Fruit fly (Drosophila melanogaster) whole organism, embryonic: ENCODE results near the gene CG14655.

Source experiments
- ATbp ChIP-seq: fragments of 200-800 bp; sonication (Bioruptor generic); optimal IDR thresholded peaks from 2 replicates; lab custom pipeline; 2017; ENCODE audit warnings: missing biosample characterization, mild to moderate bottlenecking, missing genetic modification characterization, missing genetic modification reagents
- CG1024 ChIP-seq: fragments of 200-800 bp; sonication (Bioruptor generic); IDR thresholded peaks from 2 replicates; pipeline ENCODE4 v1.3.6; 2022; ENCODE audit warnings: missing biosample characterization, missing genetic modification characterization
- CG12155 ChIP-seq: fragments of 200-800 bp; sonication (Bioruptor generic); optimal IDR thresholded peaks from 3 replicates; lab custom pipeline; 2016; ENCODE audit warnings: missing biosample characterization, missing genetic modification characterization
- CG12744 ChIP-seq: fragments of 200-800 bp; sonication (Bioruptor generic); optimal IDR thresholded peaks from 2 replicates; lab custom pipeline; 2016; ENCODE audit warnings: missing biosample characterization, missing genetic modification characterization
- CG13296 ChIP-seq: fragments of 200-800 bp; sonication (Bioruptor generic); optimal IDR thresholded peaks from 3 replicates; lab custom pipeline; 2018; ENCODE audit warnings: missing biosample characterization, mild to moderate bottlenecking, missing genetic modification characterization
- CG14710 ChIP-seq: fragments of 200-800 bp; sonication (Bioruptor generic); optimal IDR thresholded peaks from 3 replicates; lab custom pipeline; 2019; ENCODE audit warnings: missing biosample characterization, mild to moderate bottlenecking, missing genetic modification characterization, moderate library complexity
- CG14860 ChIP-seq: fragments of 200-800 bp; sonication (Bioruptor generic); IDR thresholded peaks from 3 replicates; pipeline ENCODE4 v1.3.6; 2022; ENCODE audit warnings: missing biosample characterization, missing genetic modification characterization; ENCODE audit not compliant: partially characterized antibody
- CG15073 ChIP-seq: fragments of 200-800 bp; sonication (Bioruptor generic); optimal IDR thresholded peaks from 2 replicates; lab custom pipeline; 2016; ENCODE audit warnings: missing biosample characterization, missing genetic modification characterization
- CG15601 ChIP-seq: fragments of 200-800 bp; sonication (Bioruptor generic); optimal IDR thresholded peaks from 3 replicates; lab custom pipeline; 2019; ENCODE audit warnings: missing biosample characterization, mild to moderate bottlenecking, missing genetic modification characterization, moderate library complexity
- CG1647 ChIP-seq: fragments of 200-800 bp; sonication (Bioruptor generic); optimal IDR thresholded peaks from 3 replicates; lab custom pipeline; 2016; ENCODE audit warnings: missing biosample characterization, missing genetic modification characterization
- CG16815 ChIP-seq: fragments of 200-800 bp; sonication (Bioruptor generic); optimal IDR thresholded peaks from 3 replicates; lab custom pipeline; 2017; ENCODE audit warnings: missing biosample characterization, mild to moderate bottlenecking, missing genetic modification characterization
- CG2116 ChIP-seq: fragments of 200-800 bp; sonication (Bioruptor generic); optimal IDR thresholded peaks from 3 replicates; lab custom pipeline; 2018; ENCODE audit warnings: missing biosample characterization, mild to moderate bottlenecking, missing genetic modification characterization
- CG31388 ChIP-seq: fragments of 200-800 bp; sonication (Bioruptor generic); optimal IDR thresholded peaks from 2 replicates; lab custom pipeline; 2016; ENCODE audit warnings: missing biosample characterization, missing genetic modification characterization
- CG33557 ChIP-seq: fragments of 200-800 bp; sonication (Bioruptor generic); optimal IDR thresholded peaks from 2 replicates; lab custom pipeline; 2019; ENCODE audit warnings: missing biosample characterization, mild to moderate bottlenecking, missing genetic modification characterization, moderate library complexity
- CG4282 ChIP-seq: fragments of 200-800 bp; sonication (Bioruptor generic); optimal IDR thresholded peaks from 2 replicates; lab custom pipeline; 2016; ENCODE audit warnings: missing biosample characterization, missing genetic modification characterization
- CG4617 ChIP-seq: fragments of 200-800 bp; sonication (Bioruptor generic); optimal IDR thresholded peaks from 3 replicates; lab custom pipeline; 2016; ENCODE audit warnings: missing biosample characterization, missing genetic modification characterization, borderline replicate concordance
- CG6654 ChIP-seq: fragments of 200-800 bp; sonication (Bioruptor generic); optimal IDR thresholded peaks from 2 replicates; lab custom pipeline; 2017; ENCODE audit warnings: missing biosample characterization, mild to moderate bottlenecking, missing genetic modification characterization
- CG6683 ChIP-seq: fragments of 200-800 bp; sonication (Bioruptor generic); optimal IDR thresholded peaks from 2 replicates; lab custom pipeline; 2017; ENCODE audit warnings: missing biosample characterization, mild to moderate bottlenecking, missing genetic modification characterization, missing genetic modification reagents
- CG6813 ChIP-seq: fragments of 200-800 bp; sonication (Bioruptor generic); optimal IDR thresholded peaks from 2 replicates; lab custom pipeline; 2017; ENCODE audit warnings: missing biosample characterization, missing genetic modification characterization, mild to moderate bottlenecking, moderate library complexity, missing genetic modification reagents
- CG7745 ChIP-seq: fragments of 200-800 bp; sonication (Bioruptor generic); optimal IDR thresholded peaks from 2 replicates; lab custom pipeline; 2018; ENCODE audit warnings: missing biosample characterization, mild to moderate bottlenecking, missing genetic modification characterization, moderate library complexity
- CG8281 ChIP-seq: fragments of 200-800 bp; sonication (Bioruptor generic); optimal IDR thresholded peaks from 2 replicates; lab custom pipeline; 2018; ENCODE audit warnings: missing biosample characterization, mild to moderate bottlenecking, missing genetic modification characterization, moderate library complexity
- CG8359 ChIP-seq: fragments of 200-800 bp; sonication (Bioruptor generic); optimal IDR thresholded peaks from 2 replicates; lab custom pipeline; 2017; ENCODE audit warnings: missing biosample characterization, mild to moderate bottlenecking, missing genetic modification characterization, borderline replicate concordance
- CrebB ChIP-seq: fragments of 200-800 bp; sonication (Bioruptor generic); optimal IDR thresholded peaks from 3 replicates; lab custom pipeline; 2018; ENCODE audit warnings: missing biosample characterization, mild to moderate bottlenecking, missing genetic modification characterization
- Hey ChIP-seq: fragments of 200-800 bp; sonication (Bioruptor generic); optimal IDR thresholded peaks from 3 replicates; lab custom pipeline; 2018; ENCODE audit warnings: missing biosample characterization, mild to moderate bottlenecking, missing genetic modification characterization
- Meics ChIP-seq: fragments of 200-800 bp; sonication (Bioruptor generic); optimal IDR thresholded peaks from 2 replicates; lab custom pipeline; 2017; ENCODE audit warnings: missing biosample characterization, mild to moderate bottlenecking, missing genetic modification characterization
- NC2β ChIP-seq: fragments of 200-800 bp; sonication (Bioruptor generic); optimal IDR thresholded peaks from 2 replicates; lab custom pipeline; 2016; ENCODE audit warnings: missing biosample characterization, missing genetic modification characterization
- Pdp1 ChIP-seq, 2 experiments: fragments of 200-800 bp; sonication (Bioruptor generic); optimal IDR thresholded peaks; 3 replicates each; lab custom pipeline; 2016; ENCODE audit warnings: missing biosample characterization in 2 of 2, missing genetic modification characterization in 2 of 2, mild to moderate bottlenecking in 1 of 2, moderate library complexity in 1 of 2
- Spps ChIP-seq: fragments of 200-800 bp; sonication (Bioruptor generic); optimal IDR thresholded peaks from 2 replicates; lab custom pipeline; 2018; ENCODE audit warnings: missing biosample characterization, mild to moderate bottlenecking, missing genetic modification characterization
- croc ChIP-seq: fragments of 200-800 bp; sonication (Bioruptor generic); conservative IDR thresholded peaks from 3 replicates; pipeline ENCODE4 v1.3.6; 2022; ENCODE audit warnings: missing biosample characterization, missing genetic modification characterization
- danr ChIP-seq: fragments of 200-800 bp; sonication (Bioruptor generic); IDR thresholded peaks from 2 replicates; pipeline ENCODE4 v1.3.6; 2022; ENCODE audit warnings: missing biosample characterization, missing genetic modification characterization
- ems ChIP-seq: fragments of 200-800 bp; sonication (Bioruptor generic); optimal IDR thresholded peaks from 3 replicates; lab custom pipeline; 2016; ENCODE audit warnings: missing biosample characterization, missing genetic modification characterization
- fd96Cb ChIP-seq: fragments of 200-800 bp; sonication (Bioruptor generic); optimal IDR thresholded peaks from 2 replicates; lab custom pipeline; 2018; ENCODE audit warnings: missing biosample characterization, mild to moderate bottlenecking, missing genetic modification characterization, moderate library complexity
- gcm ChIP-seq: fragments of 200-800 bp; sonication (Bioruptor generic); optimal IDR thresholded peaks from 2 replicates; lab custom pipeline; 2019; ENCODE audit warnings: missing biosample characterization, mild to moderate bottlenecking, missing genetic modification characterization, moderate library complexity
- grau ChIP-seq: fragments of 200-800 bp; optimal IDR thresholded peaks from 3 replicates; lab custom pipeline; 2019; ENCODE audit warnings: missing biosample characterization, mild to moderate bottlenecking, missing genetic modification characterization, moderate library complexity
- gsb-n ChIP-seq: fragments of 200-800 bp; sonication (Bioruptor generic); optimal IDR thresholded peaks from 3 replicates; lab custom pipeline; 2018; ENCODE audit warnings: missing biosample characterization, mild to moderate bottlenecking, missing genetic modification characterization
- her ChIP-seq: fragments of 200-800 bp; sonication (Bioruptor generic); optimal IDR thresholded peaks from 2 replicates; lab custom pipeline; 2016; ENCODE audit warnings: missing biosample characterization, missing genetic modification characterization
- inv ChIP-seq: fragments of 200-800 bp; sonication (Bioruptor generic); IDR thresholded peaks from 2 replicates; pipeline ENCODE4 v1.3.6; 2022; ENCODE audit warnings: missing biosample characterization, missing genetic modification characterization; ENCODE audit not compliant: partially characterized antibody
- lab ChIP-seq: fragments of 200-800 bp; sonication (Bioruptor generic); optimal IDR thresholded peaks from 3 replicates; lab custom pipeline; 2017; ENCODE audit warnings: missing biosample characterization, missing genetic modification characterization, mild to moderate bottlenecking, moderate library complexity, missing genetic modification reagents
- lov ChIP-seq, 2 experiments: fragments of 200-800 bp in 1 of 2; fragments of >200 bp in 1 of 2; sonication (Bioruptor generic) in 1 of 2; IDR thresholded peaks in 1 of 2; optimal IDR thresholded peaks in 1 of 2; 2 replicates in 1 of 2; 3 replicates in 1 of 2; pipeline versions ENCODE4 v1.3.6 to Lab custom; 2017 to 2022; ENCODE audit warnings: missing biosample characterization in 1 of 2, missing genetic modification characterization in 1 of 2
- nmo ChIP-seq: fragments of 200-800 bp; sonication (Bioruptor generic); optimal IDR thresholded peaks from 2 replicates; lab custom pipeline; 2018; ENCODE audit warnings: missing biosample characterization, mild to moderate bottlenecking, missing genetic modification characterization, moderate library complexity
- pfk ChIP-seq: fragments of 200-800 bp; sonication (Bioruptor generic); optimal IDR thresholded peaks from 2 replicates; lab custom pipeline; 2018; ENCODE audit warnings: missing biosample characterization, mild to moderate bottlenecking, missing genetic modification characterization, moderate library complexity
- pita ChIP-seq: fragments of 200-800 bp; sonication (Bioruptor generic); optimal IDR thresholded peaks from 2 replicates; lab custom pipeline; 2017; ENCODE audit warnings: missing biosample characterization, mild to moderate bottlenecking, missing genetic modification characterization
- slp2 ChIP-seq: fragments of 200-800 bp; sonication (Bioruptor generic); optimal IDR thresholded peaks from 2 replicates; lab custom pipeline; 2016; ENCODE audit warnings: missing biosample characterization, missing genetic modification characterization
- tin ChIP-seq: fragments of 200-800 bp; sonication (Bioruptor generic); optimal IDR thresholded peaks from 3 replicates; lab custom pipeline; 2016; ENCODE audit warnings: missing biosample characterization, missing genetic modification characterization
- tio ChIP-seq: fragments of 200-800 bp; sonication (Bioruptor generic); optimal IDR thresholded peaks from 2 replicates; lab custom pipeline; 2017; ENCODE audit warnings: missing biosample characterization, missing genetic modification characterization, inconsistent platforms
- twi ChIP-seq: fragments of 200-800 bp; optimal IDR thresholded peaks from 2 replicates; lab custom pipeline; 2019; ENCODE audit warnings: missing biosample characterization, mild to moderate bottlenecking, missing genetic modification characterization, moderate library complexity

Gene CG14655

dm6 chr3R:4739492-4740431 lies 40.3 kb downstream of the CG14655 start (continued):
- peak; percentile 58 for TF ChIP-seq twi
- TF ChIP-seq CrebB (tag; lab: Kevin White, UChicago) = no peak
- TF ChIP-seq pfk (GFP tag; lab: Kevin White, UChicago) = peak; percentile 0
- TF ChIP-seq ATbp (GFP tag; lab: Kevin White, UChicago) = peak; percentile 80
- no peak for TF ChIP-seq danr (GFP tag; lab: Robert Waterston, UW)
- TF ChIP-seq CG15601 = peak; percentile 73
- peak; percentile 32 for TF ChIP-seq CG31388 (GFP tag; lab: Kevin White, UChicago)
- TF ChIP-seq CG15073 (GFP tag; lab: Kevin White, UChicago) = peak; percentile 49
- peak; percentile 47 for TF ChIP-seq CG2116 (GFP tag; lab: Kevin White, UChicago)
- TF ChIP-seq gsb-n = peak; percentile 70
- peak; percentile 67 for TF ChIP-seq CG1647 (GFP tag; lab: Kevin White, UChicago)
- no peak for TF ChIP-seq CG1024 (GFP tag; lab: Robert Waterston, UW)
- peak; percentile 94 for TF ChIP-seq tio (GFP tag; lab: Kevin White, UChicago)
- peak; percentile 74 for TF ChIP-seq CG6654 (GFP tag; lab: Kevin White, UChicago)
- peak; percentile 72 to 91 for TF ChIP-seq Pdp1 (GFP tag; optimal IDR thresholded peaks at IDR 0.05; lab: Kevin White, UChicago)
- TF ChIP-seq CG13296 (GFP tag; lab: Kevin White, UChicago) = peak; percentile 75
- TF ChIP-seq ems (GFP tag; lab: Kevin White, UChicago) = peak; percentile 79
- TF ChIP-seq CG6683 (GFP tag; lab: Kevin White, UChicago) = peak; percentile 60
- TF ChIP-seq Hey (tag; lab: Kevin White, UChicago) = no peak
- TF ChIP-seq CG14710 (tag; lab: Kevin White, UChicago) = peak; percentile 86
- peak; percentile 65 for TF ChIP-seq CG33557 (GFP tag; lab: Kevin White, UChicago)
- TF ChIP-seq CG12744 (GFP tag; lab: Kevin White, UChicago) = peak; percentile 59
- peak; percentile 55 for TF ChIP-seq gcm (GFP tag; lab: Kevin White, UChicago)
- TF ChIP-seq nmo (GFP tag; lab: Kevin White, UChicago) = peak; percentile 91
- peak; percentile 79 for TF ChIP-seq lab (GFP tag; lab: Kevin White, UChicago)
- peak; percentile 45 for TF ChIP-seq CG8359
- no peak for TF ChIP-seq inv
- TF ChIP-seq CG14860 (GFP tag; lab: Robert Waterston, UW) = no peak
- TF ChIP-seq CG12155 = peak; percentile 26
- TF ChIP-seq NC2β = peak; percentile 74
- TF ChIP-seq croc (GFP tag; lab: Robert Waterston, UW) = peak; percentile 57
- peak; percentile 67 for TF ChIP-seq CG4617 (GFP tag; lab: Kevin White, UChicago)
- TF ChIP-seq CG16815 (GFP tag; lab: Kevin White, UChicago) = peak; percentile 90
- peak; percentile 87 for TF ChIP-seq slp2 (GFP tag; lab: Kevin White, UChicago)
- peak; percentile 89 for TF ChIP-seq Meics (GFP tag; lab: Kevin White, UChicago)
- peak; percentile 60 for TF ChIP-seq Spps (tag; lab: Kevin White, UChicago)
- peak; percentile 79 for TF ChIP-seq tin (GFP tag; lab: Kevin White, UChicago)
- no peak for TF ChIP-seq CG7745
- TF ChIP-seq CG8281 (tag; lab: Kevin White, UChicago) = peak; percentile 59
- TF ChIP-seq her = peak; percentile 56
- peak; percentile 46 for TF ChIP-seq CG4282 (GFP tag; lab: Kevin White, UChicago)
- TF ChIP-seq fd96Cb (tag; lab: Kevin White, UChicago) = peak; percentile 80
- no peak for TF ChIP-seq pita (GFP tag; lab: Kevin White, UChicago)
- TF ChIP-seq grau (tag; lab: Kevin White, UChicago) = peak; percentile 97
- no peak for TF ChIP-seq lov (optimal IDR thresholded peaks at IDR 0.05; lab: Kevin White, UChicago)
- no peak for TF ChIP-seq lov (GFP tag; IDR thresholded peaks at IDR 0.05; lab: Robert Waterston, UW)
- peak; percentile 77 for TF ChIP-seq CG6813
